Worm (Caenorhabditis elegans) whole organism, L3 larva: Measurements from ENCODE around the gene col-38.

Experiments used
- lin-15B ChIP-seq: fragments of 150-350 bp; optimal IDR thresholded peaks from 2 replicates; lab custom pipeline; 2014; ENCODE audit warnings: missing biosample characterization, missing genetic modification characterization
- mdl-1 ChIP-seq: fragments of 150-350 bp; optimal IDR thresholded peaks from 2 replicates; lab custom pipeline; 2014; ENCODE audit warnings: missing biosample characterization, missing genetic modification characterization
- snpc-4 ChIP-seq: fragments of 150-350 bp; optimal IDR thresholded peaks from 2 replicates; lab custom pipeline; 2014; ENCODE audit warnings: missing biosample characterization, missing genetic modification characterization

DNA sequence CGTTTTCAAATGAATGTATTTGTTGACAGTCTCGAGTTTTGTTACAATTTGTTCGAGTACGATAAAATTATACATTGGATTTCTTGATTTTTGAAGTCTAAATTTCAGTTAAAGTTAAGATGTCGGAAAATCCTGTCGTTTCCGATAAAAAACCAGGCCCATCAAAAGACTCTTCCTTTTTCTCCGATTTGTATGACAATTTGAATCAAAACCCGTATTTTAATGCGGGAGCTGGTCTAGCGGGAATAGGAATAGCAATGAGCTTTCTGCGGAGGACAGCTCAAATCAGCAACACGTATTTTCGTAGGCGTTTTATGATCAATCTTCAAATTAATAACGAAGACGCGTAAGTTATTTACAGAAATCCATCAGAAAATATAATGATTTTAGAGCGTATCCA is 2.1 kb upstream of the col-38 start, which contains the start of gene bcs-1:
- no peak for TF ChIP-seq mdl-1 (tag; lab: Kevin White, UChicago)
- no peak for TF ChIP-seq snpc-4 (tag; lab: Kevin White, UChicago)
- TF ChIP-seq lin-15B (tag; lab: Kevin White, UChicago): no peak
